Fruit fly (Drosophila melanogaster): Measurements from ENCODE around the gene snsl.
A peak's percentile ranks its signal among the peaks of the same experiment; 100 is the strongest.

Gene snsl

DNA sequence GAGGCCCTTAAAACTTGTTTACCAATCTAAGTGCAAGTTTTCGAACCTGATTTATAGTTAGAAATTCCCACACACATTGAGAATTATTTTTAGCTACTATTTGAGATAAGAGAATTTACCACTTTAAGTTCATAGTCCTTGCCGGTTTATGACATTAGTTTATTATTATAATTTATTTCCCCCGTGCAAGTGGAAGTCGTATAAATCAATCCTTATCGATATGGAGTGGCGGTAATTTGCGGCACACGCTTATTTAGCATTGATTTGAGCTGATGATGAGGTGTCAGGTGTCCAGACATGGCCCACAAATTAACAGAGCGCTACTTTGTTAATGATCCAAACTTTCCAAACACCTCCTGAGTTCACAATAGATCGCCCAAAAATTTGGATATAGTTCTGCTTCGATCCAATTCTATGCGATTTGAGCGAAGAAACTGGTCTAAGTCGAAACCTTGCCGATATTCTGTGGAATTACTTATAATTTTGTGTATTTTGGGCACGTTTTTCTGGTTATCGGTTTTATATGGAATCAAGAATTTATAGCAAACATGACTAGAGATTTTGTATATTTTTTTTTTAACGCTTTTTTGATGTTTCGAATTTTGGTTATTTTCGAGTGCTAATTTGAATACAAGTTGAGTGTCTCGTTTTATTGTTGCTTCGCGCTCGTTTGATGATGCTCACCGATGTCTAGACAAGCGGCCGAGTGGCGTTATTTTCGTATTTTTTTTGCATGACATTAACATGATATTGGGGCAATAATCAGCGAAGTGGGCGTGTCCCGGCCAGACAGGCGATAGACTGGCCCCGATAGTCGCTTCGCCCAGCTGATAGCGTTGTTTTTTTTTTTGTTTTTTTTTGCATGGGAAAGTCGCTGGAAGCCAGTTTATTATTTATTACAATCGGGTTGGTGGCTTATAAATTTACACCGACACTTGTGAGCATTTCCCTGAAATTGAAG lies 6.7 kb downstream of the snsl start:
- TF ChIP-seq sd (tag; optimal IDR thresholded peaks at IDR 0.05) (peak; percentile 50), chinmo (GFP tag; IDR thresholded peaks at IDR 0.05; ENCODE audit: partially characterized antibody) (peak; percentile 52; the same call in 1 of the 4 replicates), Usf (GFP tag; optimal IDR thresholded peaks at IDR 0.05) (no peak), vvl (GFP tag; IDR thresholded peaks at IDR 0.05) (peak; percentile 87), CG4328 (GFP tag; optimal IDR thresholded peaks at IDR 0.05) (no peak), btn (GFP tag; optimal IDR thresholded peaks at IDR 0.05) (no peak), CG13894 (tag; optimal IDR thresholded peaks at IDR 0.05) (peak; percentile 99), pros (GFP tag; optimal IDR thresholded peaks at IDR 0.05) (no peak), CG6689 (GFP tag; IDR thresholded peaks at IDR 0.05) (no peak), salm (tag; optimal IDR thresholded peaks at IDR 0.05) (no peak), rib (GFP tag; IDR thresholded peaks at IDR 0.05) (peak; percentile 15; the same call in 1 of the 2 replicates), Lpt (GFP tag; optimal IDR thresholded peaks at IDR 0.05) (no peak), Dfd (GFP tag; optimal IDR thresholded peaks at IDR 0.05) (no peak), Med (GFP tag) (peak; percentile 86), lbe (GFP tag; optimal IDR thresholded peaks at IDR 0.05) (no peak), Hr51 (GFP tag; optimal IDR thresholded peaks at IDR 0.05) (no peak), Lim3 (GFP tag; IDR thresholded peaks at IDR 0.05) (no peak), exex (tag; optimal IDR thresholded peaks at IDR 0.05) (peak; percentile 66)

DNA sequence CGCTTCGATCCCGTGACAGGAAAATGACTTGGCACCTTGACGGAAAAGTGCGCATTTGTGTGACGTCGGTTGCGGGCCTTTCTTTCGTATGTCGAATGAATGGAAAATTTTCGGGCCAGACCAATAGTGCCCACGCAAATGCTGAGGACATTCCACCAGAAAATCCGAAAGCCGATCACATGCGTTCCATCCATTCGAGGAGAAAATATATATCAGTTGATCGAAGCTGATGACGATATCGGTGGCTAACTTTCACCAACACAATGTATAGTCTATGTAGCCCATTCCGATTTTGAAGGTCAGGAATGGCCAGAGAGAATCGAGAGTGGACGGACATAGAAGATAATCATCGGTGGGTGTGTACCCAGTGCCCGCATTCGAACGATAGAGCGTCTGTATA lies 8.4 kb downstream of the snsl start:
- TF ChIP-seq Eip74EF (GFP tag; optimal IDR thresholded peaks at IDR 0.05): no peak
- TF ChIP-seq ci (GFP tag; IDR thresholded peaks at IDR 0.05): no peak
- no peak for TF ChIP-seq ftz-f1 (GFP tag; optimal IDR thresholded peaks at IDR 0.05)
- peak; percentile 82 for TF ChIP-seq sr (GFP tag; IDR thresholded peaks at IDR 0.05)
- no peak for TF ChIP-seq CG15696 (tag; optimal IDR thresholded peaks at IDR 0.05)
- no peak for TF ChIP-seq CG6254 (GFP tag; optimal IDR thresholded peaks at IDR 0.05)
- TF ChIP-seq CG6854 (GFP tag; optimal IDR thresholded peaks at IDR 0.05): no peak
- TF ChIP-seq Hr39 (optimal IDR thresholded peaks at IDR 0.05): no peak
- TF ChIP-seq CG18476 (GFP tag; optimal IDR thresholded peaks at IDR 0.05): no peak
- TF ChIP-seq E2f1 (GFP tag; IDR thresholded peaks at IDR 0.05): no peak
- no peak for TF ChIP-seq Doc2 (GFP tag; IDR thresholded peaks at IDR 0.05)
- TF ChIP-seq ERR (GFP tag; optimal IDR thresholded peaks at IDR 0.05): no peak
- TF ChIP-seq zfh2 (GFP tag; optimal IDR thresholded peaks at IDR 0.05): no peak
- TF ChIP-seq shn (GFP tag; optimal IDR thresholded peaks at IDR 0.05): no peak
- TF ChIP-seq ATbp (GFP tag; optimal IDR thresholded peaks at IDR 0.05): no peak
- no peak for TF ChIP-seq zf30C (GFP tag; optimal IDR thresholded peaks at IDR 0.05)
- no peak for TF ChIP-seq Hey (tag; optimal IDR thresholded peaks at IDR 0.05)
- peak; percentile 49 for TF ChIP-seq gcm (GFP tag; optimal IDR thresholded peaks at IDR 0.05)
- no peak for TF ChIP-seq ac (GFP tag; optimal IDR thresholded peaks at IDR 0.05)
- no peak for TF ChIP-seq Ravus (GFP tag; IDR thresholded peaks at IDR 0.05)
- peak; percentile 24 for TF ChIP-seq CG10543 (GFP tag; optimal IDR thresholded peaks at IDR 0.05)
- TF ChIP-seq cwo (GFP tag; optimal IDR thresholded peaks at IDR 0.05): peak; percentile 44
- no peak for TF ChIP-seq CG2889 (GFP tag; IDR thresholded peaks at IDR 0.05)
- peak; percentile 24 for TF ChIP-seq sens (GFP tag)
- no peak for TF ChIP-seq gce (GFP tag; IDR thresholded peaks at IDR 0.05)
- TF ChIP-seq CG6689 (GFP tag; IDR thresholded peaks at IDR 0.05): no peak
- no peak for TF ChIP-seq sim (GFP tag; IDR thresholded peaks at IDR 0.05)
- no peak for TF ChIP-seq CG31388 (GFP tag; optimal IDR thresholded peaks at IDR 0.05)
- TF ChIP-seq dpn (GFP tag; optimal IDR thresholded peaks at IDR 0.05): no peak
- TF ChIP-seq CG7372 (GFP tag; IDR thresholded peaks at IDR 0.05): peak; percentile 39; the same call in 1 of the 2 replicates
- TF ChIP-seq maf-S (GFP tag; optimal IDR thresholded peaks at IDR 0.05): no peak
- TF ChIP-seq CG12769 (tag; optimal IDR thresholded peaks at IDR 0.05): peak; percentile 61

All from whole organism, embryonic.